Worm (Caenorhabditis elegans) whole organism, late embryonic: ENCODE measurements around the gene srbc-49.
"Not testable (repeated sequence)": the region's sequence is repeated elsewhere in the genome, so short reads cannot be mapped to it uniquely, and the experiment has no call there.

Experiments
- C08G9.2 ChIP-seq: sonication (generic microtip); optimal IDR thresholded peaks from 2 replicates; lab custom pipeline; 2016; ENCODE audit warnings: mild to moderate bottlenecking, missing genetic modification characterization, moderate library complexity, missing compliant biosample characterization
- T23F11.4 ChIP-seq: fragments of 200-800 bp; sonication (Bioruptor generic); optimal IDR thresholded peaks from 2 replicates; lab custom pipeline; 2018; ENCODE audit warnings: mild to moderate bottlenecking, missing genetic modification characterization, missing compliant biosample characterization
- Y22D7AL.16 ChIP-seq: sonication (generic microtip); optimal IDR thresholded peaks from 2 replicates; lab custom pipeline; 2016; ENCODE audit warnings: missing genetic modification characterization, missing compliant biosample characterization
- ahr-1 ChIP-seq: sonication (generic microtip); optimal IDR thresholded peaks from 2 replicates; lab custom pipeline; 2016; ENCODE audit warnings: missing genetic modification characterization, missing compliant biosample characterization
- ceh-14 ChIP-seq: sonication (generic microtip); optimal IDR thresholded peaks from 2 replicates; lab custom pipeline; 2016; ENCODE audit warnings: missing genotype, missing genetic modification characterization, missing compliant biosample characterization
- ceh-18 ChIP-seq: sonication (generic microtip); optimal IDR thresholded peaks from 2 replicates; lab custom pipeline; 2016; ENCODE audit warnings: missing genetic modification characterization, missing compliant biosample characterization
- ceh-19 ChIP-seq: fragments of 200-800 bp; sonication (Bioruptor generic); optimal IDR thresholded peaks from 2 replicates; lab custom pipeline; 2018; ENCODE audit warnings: mild to moderate bottlenecking, missing genetic modification characterization, missing compliant biosample characterization
- ceh-24 ChIP-seq: sonication (generic microtip); optimal IDR thresholded peaks from 2 replicates; lab custom pipeline; 2016; ENCODE audit warnings: mild to moderate bottlenecking, missing genetic modification characterization, missing compliant biosample characterization
- ceh-31 ChIP-seq: sonication (generic microtip); optimal IDR thresholded peaks from 2 replicates; lab custom pipeline; 2016; ENCODE audit warnings: missing genetic modification characterization, missing compliant biosample characterization
- ceh-34 ChIP-seq: sonication (generic microtip); optimal IDR thresholded peaks from 2 replicates; lab custom pipeline; 2016; ENCODE audit warnings: mild to moderate bottlenecking, missing genetic modification characterization, missing compliant biosample characterization
- ceh-45 ChIP-seq: fragments of 200-800 bp; sonication (Bioruptor generic); IDR thresholded peaks from 2 replicates; pipeline ENCODE4 v1.3.6; 2022; ENCODE audit warnings: missing genetic modification reagents, missing genetic modification characterization, missing compliant biosample characterization
- ceh-48 ChIP-seq: sonication (generic microtip); optimal IDR thresholded peaks from 2 replicates; lab custom pipeline; 2016; ENCODE audit warnings: missing genetic modification characterization, inconsistent platforms, missing compliant biosample characterization
- ceh-9 ChIP-seq: sonication (generic microtip); optimal IDR thresholded peaks from 2 replicates; lab custom pipeline; 2016; ENCODE audit warnings: mild to moderate bottlenecking, missing genetic modification characterization, inconsistent platforms, missing compliant biosample characterization
- che-1 ChIP-seq: sonication (generic microtip); optimal IDR thresholded peaks from 2 replicates; lab custom pipeline; 2016; ENCODE audit warnings: mild to moderate bottlenecking, missing genetic modification characterization, missing compliant biosample characterization
- dmd-4 ChIP-seq: sonication (generic microtip); optimal IDR thresholded peaks from 2 replicates; lab custom pipeline; 2016; ENCODE audit warnings: borderline replicate concordance, missing genetic modification characterization, missing compliant biosample characterization
- dve-1 ChIP-seq: sonication (generic microtip); optimal IDR thresholded peaks from 2 replicates; lab custom pipeline; 2017; ENCODE audit warnings: antibody characterized with exemption, mild to moderate bottlenecking, missing genetic modification characterization, missing compliant biosample characterization
- elt-2 ChIP-seq: sonication (generic microtip); optimal IDR thresholded peaks from 2 replicates; lab custom pipeline; 2016; ENCODE audit warnings: missing genetic modification reagents, missing genetic modification characterization, missing compliant biosample characterization
- fax-1 ChIP-seq: sonication (generic microtip); optimal IDR thresholded peaks from 2 replicates; lab custom pipeline; 2016; ENCODE audit warnings: missing genotype, missing genetic modification characterization, missing compliant biosample characterization
- fkh-10 ChIP-seq: fragments of 150-350 bp; optimal IDR thresholded peaks from 2 replicates; lab custom pipeline; 2014; ENCODE audit warnings: missing biosample characterization, missing genetic modification reagents, missing genetic modification characterization
- gmeb-2 ChIP-seq: sonication (generic microtip); optimal IDR thresholded peaks from 2 replicates; lab custom pipeline; 2016; ENCODE audit warnings: missing genetic modification characterization, inconsistent platforms, missing compliant biosample characterization
- hlh-30 ChIP-seq: sonication (generic microtip); optimal IDR thresholded peaks from 2 replicates; lab custom pipeline; 2017; ENCODE audit warnings: antibody characterized with exemption, missing genetic modification characterization, missing compliant biosample characterization; ENCODE audit not compliant: insufficient read depth
- hlh-8 ChIP-seq: sonication (generic microtip); optimal IDR thresholded peaks from 2 replicates; lab custom pipeline; 2016; ENCODE audit warnings: missing genotype, missing genetic modification characterization, missing compliant biosample characterization
- lim-6 ChIP-seq: sonication (generic microtip); optimal IDR thresholded peaks from 2 replicates; lab custom pipeline; 2016; ENCODE audit warnings: missing genetic modification characterization, missing compliant biosample characterization
- madf-2 ChIP-seq: sonication (generic microtip); optimal IDR thresholded peaks from 2 replicates; lab custom pipeline; 2017; ENCODE audit warnings: missing genetic modification characterization, missing compliant biosample characterization
- mec-3 ChIP-seq: sonication (generic microtip); optimal IDR thresholded peaks from 2 replicates; lab custom pipeline; 2016; ENCODE audit warnings: borderline replicate concordance, missing genetic modification characterization, missing compliant biosample characterization
- nfya-1 ChIP-seq: sonication (generic microtip); optimal IDR thresholded peaks from 2 replicates; lab custom pipeline; 2017; ENCODE audit warnings: missing genetic modification characterization, mild to moderate bottlenecking, missing compliant biosample characterization, antibody characterized with exemption, moderate library complexity
- nhr-232 ChIP-seq: sonication (generic microtip); optimal IDR thresholded peaks from 2 replicates; lab custom pipeline; 2016; ENCODE audit warnings: missing genetic modification characterization, missing compliant biosample characterization
- npax-4 ChIP-seq: sonication (generic microtip); optimal IDR thresholded peaks from 2 replicates; lab custom pipeline; 2016; ENCODE audit warnings: missing genetic modification characterization, missing compliant biosample characterization
- pag-3 ChIP-seq: sonication (generic microtip); optimal IDR thresholded peaks from 2 replicates; lab custom pipeline; 2016; ENCODE audit warnings: missing compliant biosample characterization, missing genetic modification characterization, borderline replicate concordance
- pax-1 ChIP-seq: fragments of 150-350 bp; optimal IDR thresholded peaks from 2 replicates; lab custom pipeline; 2014; ENCODE audit warnings: missing biosample characterization, missing genetic modification characterization
- pqm-1 ChIP-seq: sonication (generic microtip); optimal IDR thresholded peaks from 2 replicates; lab custom pipeline; 2016; ENCODE audit warnings: missing genetic modification characterization, missing compliant biosample characterization
- pros-1 ChIP-seq: fragments of 150-350 bp; optimal IDR thresholded peaks from 2 replicates; lab custom pipeline; 2014; ENCODE audit warnings: missing biosample characterization, missing genetic modification reagents, missing genetic modification characterization
- ref-2 ChIP-seq: sonication (generic microtip); optimal IDR thresholded peaks from 2 replicates; lab custom pipeline; 2016; ENCODE audit warnings: missing genetic modification characterization, missing compliant biosample characterization
- rnt-1 ChIP-seq: sonication (generic microtip); optimal IDR thresholded peaks from 2 replicates; lab custom pipeline; 2016; ENCODE audit warnings: missing genetic modification characterization, missing compliant biosample characterization
- sdc-2 ChIP-seq: sonication (generic microtip); optimal IDR thresholded peaks from 2 replicates; lab custom pipeline; 2016; ENCODE audit warnings: missing genotype, missing genetic modification characterization, missing compliant biosample characterization
- sox-2 ChIP-seq: fragments of 200-800 bp; sonication (Bioruptor generic); IDR thresholded peaks from 2 replicates; pipeline ENCODE4 v1.3.6; 2022; ENCODE audit warnings: missing genetic modification reagents, missing genetic modification characterization, missing compliant biosample characterization
- syd-9 ChIP-seq: sonication (generic microtip); optimal IDR thresholded peaks from 2 replicates; lab custom pipeline; 2016; ENCODE audit warnings: mild to moderate bottlenecking, missing genetic modification characterization, moderate library complexity, missing compliant biosample characterization
- ttx-3 ChIP-seq: sonication (generic microtip); optimal IDR thresholded peaks from 2 replicates; lab custom pipeline; 2016; ENCODE audit warnings: missing genetic modification reagents, missing genetic modification characterization, missing compliant biosample characterization
- unc-3 ChIP-seq, 2 experiments: fragments of 200-800 bp in 1 of 2; sonication (Bioruptor generic) in 1 of 2; sonication (generic microtip) in 1 of 2; conservative IDR thresholded peaks in 1 of 2; optimal IDR thresholded peaks in 1 of 2; 2 replicates each; pipeline versions ENCODE4 v1.3.6 to Lab custom; 2016 to 2022; ENCODE audit warnings: missing compliant biosample characterization in 2 of 2, missing genetic modification characterization in 2 of 2, missing genetic modification reagents in 1 of 2
- unc-55 ChIP-seq: sonication (generic microtip); optimal IDR thresholded peaks from 2 replicates; lab custom pipeline; 2017; ENCODE audit warnings: missing biosample characterization, missing genetic modification reagents, missing genetic modification characterization
- unc-86 ChIP-seq: sonication (generic microtip); optimal IDR thresholded peaks from 2 replicates; lab custom pipeline; 2016; ENCODE audit warnings: missing genetic modification characterization, missing compliant biosample characterization
- zip-5 ChIP-seq: sonication (generic microtip); optimal IDR thresholded peaks from 2 replicates; lab custom pipeline; 2016; ENCODE audit warnings: missing genetic modification characterization, missing compliant biosample characterization
- ztf-16 ChIP-seq: sonication (generic microtip); optimal IDR thresholded peaks from 2 replicates; lab custom pipeline; 2017; ENCODE audit warnings: missing genetic modification characterization, missing compliant biosample characterization

srbc-49 gene

ce11 chrV:15831586-15831985, 10.1 kb downstream of the srbc-49 start, which contains the start of gene srbc-56:
TSS of gene srbc-56 (minus strand) at chrV:15831686.
- TF ChIP-seq gmeb-2 (tag; lab: Kevin White, UChicago) (no peak), ztf-16 (tag; lab: Kevin White, UChicago) (no peak), lim-6 (no peak), pqm-1 (tag; lab: Kevin White, UChicago) (no peak), unc-55 (GFP tag; lab: Kevin White, UChicago) (no peak), ttx-3 (no peak), syd-9 (tag; lab: Kevin White, UChicago) (no peak), ref-2 (no peak)

ce11 chrV:15833622-15834021, 12.1 kb downstream of the srbc-49 start, which contains the start of gene srbc-54:
TSS of gene srbc-54 (minus strand) at chrV:15833722.
- TF ChIP-seq fkh-10 (GFP tag; lab: Kevin White, UChicago): no peak
- no peak for TF ChIP-seq C08G9.2 (tag; lab: Kevin White, UChicago)
- TF ChIP-seq hlh-30 (tag; lab: Kevin White, UChicago): no peak
- no peak for TF ChIP-seq sox-2 (GFP tag; lab: Robert Waterston, UW)
- no peak for TF ChIP-seq che-1
- no peak for TF ChIP-seq madf-2 (tag; lab: Kevin White, UChicago)
- no peak for TF ChIP-seq pros-1 (tag; lab: Kevin White, UChicago)

ce11 chrV:15841095-15841494, 19.6 kb downstream of the srbc-49 start, which contains the start of gene srh-149:
TSS of gene srh-149 (minus strand) at chrV:15841195.
- TF ChIP-seq elt-2 (tag; lab: Kevin White, UChicago) (no peak), che-1 (no peak), unc-86 (tag; lab: Kevin White, UChicago) (no peak), mec-3 (tag; lab: Kevin White, UChicago) (no peak), ceh-14 (tag; lab: Kevin White, UChicago) (no peak), rnt-1 (tag; lab: Kevin White, UChicago) (no peak), pax-1 (no peak), ceh-19 (no peak), T23F11.4 (no peak), lim-6 (no peak), hlh-8 (tag; lab: Kevin White, UChicago) (no peak), ttx-3 (no peak), ceh-34 (no peak), dve-1 (tag; lab: Kevin White, UChicago) (no peak), nhr-232 (tag; lab: Kevin White, UChicago) (no peak), pag-3 (tag; lab: Kevin White, UChicago) (no peak), ceh-24 (tag; lab: Kevin White, UChicago) (no peak), ceh-45 (GFP tag; lab: Robert Waterston, UW) (no peak), ztf-16 (tag; lab: Kevin White, UChicago) (no peak)

- not testable (repeated sequence) for TF ChIP-seq sdc-2 (tag; lab: Kevin White, UChicago); ceh-34; nfya-1
- TF ChIP-seq, all 69 proteins: peak for 0; not testable (repeated sequence) for 69
Observed at ce11 chrV:15850276-15850811, 28.8 kb downstream of the srbc-49 start, which contains the start of gene srh-147. TSS of gene srh-147 (minus strand) at chrV:15850326.

- TF ChIP-seq ceh-31 (tag; lab: Kevin White, UChicago) (no peak), dmd-4 (tag; lab: Kevin White, UChicago) (no peak), ahr-1 (tag; lab: Kevin White, UChicago) (no peak), npax-4 (tag; lab: Kevin White, UChicago) (no peak), ttx-3 (no peak), pros-1 (tag; lab: Kevin White, UChicago) (no peak), ceh-19 (no peak), ceh-18 (tag; lab: Kevin White, UChicago) (no peak), fkh-10 (GFP tag; lab: Kevin White, UChicago) (no peak), unc-86 (tag; lab: Kevin White, UChicago) (no peak), Y22D7AL.16 (tag; lab: Kevin White, UChicago) (no peak), che-1 (no peak), unc-3 (GFP tag; conservative IDR thresholded peaks at IDR 0.05; lab: Robert Waterston, UW) (no peak), unc-3 (tag; optimal IDR thresholded peaks at IDR 0.05; lab: Kevin White, UChicago) (no peak), ceh-9 (tag; lab: Kevin White, UChicago) (no peak), zip-5 (tag; lab: Kevin White, UChicago) (no peak), fax-1 (no peak), nfya-1 (no peak), ceh-48 (tag; lab: Kevin White, UChicago) (no peak)
- TF ChIP-seq, all 69 proteins: peak for 0
Observed at ce11 chrV:15858292-15858691, 36.8 kb downstream of the srbc-49 start, which contains the start of gene srh-148. TSS of gene srh-148 (minus strand) at chrV:15858392.
